Fruit fly (Drosophila melanogaster): Measurements from ENCODE around the gene SP1029.

SP1029 gene

DNA sequence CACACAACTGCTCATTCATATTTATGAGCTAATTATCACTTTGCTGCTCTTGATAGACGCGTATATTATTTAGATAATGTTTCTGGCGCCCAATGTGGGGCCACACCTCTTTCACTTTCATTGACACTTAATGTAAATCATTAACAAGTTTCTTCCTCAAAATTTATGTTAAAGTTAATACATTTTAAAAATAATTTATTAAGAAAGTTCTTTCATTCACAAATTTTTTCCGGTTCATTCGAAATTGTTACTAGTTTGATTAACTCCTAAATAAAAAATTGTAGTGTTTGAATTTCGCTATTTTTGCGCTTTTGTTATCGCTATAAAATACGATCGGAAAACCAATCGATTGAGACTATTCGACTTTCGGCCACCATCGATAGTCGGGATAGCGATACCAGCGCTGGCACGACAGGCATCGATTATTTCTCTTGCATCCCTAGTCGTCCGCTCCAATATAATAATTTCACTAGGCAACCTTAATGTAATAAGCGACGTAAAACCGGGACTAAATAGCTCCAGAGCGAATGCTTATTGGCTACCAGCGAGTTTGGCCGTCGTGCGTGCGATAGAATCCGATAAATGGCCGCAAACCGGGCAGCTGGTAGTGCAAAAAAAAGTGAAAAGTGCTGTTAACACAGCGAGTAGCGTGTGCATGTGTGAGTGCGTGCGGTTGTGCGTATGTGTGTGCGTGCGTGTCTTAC lies 21.4 kb downstream of the SP1029 start, which contains the start of gene Usp1 (continued):
- no peak for TF ChIP-seq grn (GFP tag; optimal IDR thresholded peaks at IDR 0.05)
- TF ChIP-seq CG14441 (GFP tag; IDR thresholded peaks at IDR 0.05): no peak
- TF ChIP-seq kay (GFP tag; optimal IDR thresholded peaks at IDR 0.05): no peak
- TF ChIP-seq her (GFP tag; optimal IDR thresholded peaks at IDR 0.05): no peak
- TF ChIP-seq Neu2 (GFP tag; optimal IDR thresholded peaks at IDR 0.05; ENCODE audit: borderline replicate concordance): no peak
- no peak for TF ChIP-seq CG10321 (GFP tag; IDR thresholded peaks at IDR 0.05)
- TF ChIP-seq Adf1 (GFP tag; IDR thresholded peaks at IDR 0.05): no peak
- no peak for TF ChIP-seq fd96Cb (tag; optimal IDR thresholded peaks at IDR 0.05)
- TF ChIP-seq CG7963 (GFP tag; IDR thresholded peaks at IDR 0.05; ENCODE audit: partially characterized antibody): peak; percentile 97
- no peak for TF ChIP-seq CG11723 (GFP tag; optimal IDR thresholded peaks at IDR 0.05)
- no peak for TF ChIP-seq scrt (GFP tag; optimal IDR thresholded peaks at IDR 0.05)
- TF ChIP-seq grau (tag; optimal IDR thresholded peaks at IDR 0.05): peak; percentile 10
- peak; percentile 37 for TF ChIP-seq HmgZ (tag; optimal IDR thresholded peaks at IDR 0.05)
- TF ChIP-seq ase (GFP tag; IDR thresholded peaks at IDR 0.05): no peak
- TF ChIP-seq Lpt (GFP tag; optimal IDR thresholded peaks at IDR 0.05): no peak
- TF ChIP-seq croc (GFP tag; conservative IDR thresholded peaks at IDR 0.05): no peak
- TF ChIP-seq wek (GFP tag; optimal IDR thresholded peaks at IDR 0.05): no peak
- no peak for TF ChIP-seq CTCF (GFP tag; optimal IDR thresholded peaks at IDR 0.05)
- no peak for TF ChIP-seq Camta (GFP tag; optimal IDR thresholded peaks at IDR 0.05)
- TF ChIP-seq CG32767 (GFP tag; IDR thresholded peaks at IDR 0.05): no peak
- no peak for TF ChIP-seq wor (GFP tag; IDR thresholded peaks at IDR 0.05)
- peak; percentile 10 for TF ChIP-seq CG12299 (tag; optimal IDR thresholded peaks at IDR 0.05)
- TF ChIP-seq CG9817 (tag; optimal IDR thresholded peaks at IDR 0.05): no peak
- no peak for TF ChIP-seq GATAe (GFP tag; conservative IDR thresholded peaks at IDR 0.05)
- TF ChIP-seq NFAT (GFP tag; IDR thresholded peaks at IDR 0.05): no peak
- TF ChIP-seq CG10462 (GFP tag; optimal IDR thresholded peaks at IDR 0.05): no peak
- 0 out of 2 replicates have a peak, but pooled peaks have one; percentile 20 for TF ChIP-seq Rfx (GFP tag; IDR thresholded peaks at IDR 0.05)
- TF ChIP-seq CG43689 (GFP tag; IDR thresholded peaks at IDR 0.05): no peak
- TF ChIP-seq maf-S (GFP tag; optimal IDR thresholded peaks at IDR 0.05): no peak
- TF ChIP-seq hbn (GFP tag; IDR thresholded peaks at IDR 0.05; ENCODE audit: partially characterized antibody): peak; percentile 87
- TF ChIP-seq br (optimal IDR thresholded peaks at IDR 0.05): no peak
- no peak for TF ChIP-seq pho (GFP tag; optimal IDR thresholded peaks at IDR 0.05)
- TF ChIP-seq ro (GFP tag; IDR thresholded peaks at IDR 0.05): no peak
- TF ChIP-seq CG17328 (GFP tag; IDR thresholded peaks at IDR 0.05): no peak
- no peak for TF ChIP-seq gce (GFP tag; IDR thresholded peaks at IDR 0.05)
- TF ChIP-seq CG5953 (GFP tag; IDR thresholded peaks at IDR 0.05): no peak
- TF ChIP-seq Poxn (GFP tag; IDR thresholded peaks at IDR 0.05): no peak
- TF ChIP-seq CG4820 (GFP tag; optimal IDR thresholded peaks at IDR 0.05): no peak
- no peak for TF ChIP-seq CG11695 (GFP tag; IDR thresholded peaks at IDR 0.05)
- TF ChIP-seq jumu (GFP tag; optimal IDR thresholded peaks at IDR 0.05): peak; percentile 14
- TF ChIP-seq repo (GFP tag; optimal IDR thresholded peaks at IDR 0.05): no peak
- TF ChIP-seq Taf1 (GFP tag; IDR thresholded peaks at IDR 0.05): no peak
- no peak for TF ChIP-seq CG7839 (tag; optimal IDR thresholded peaks at IDR 0.05)
- no peak for TF ChIP-seq Atf-2 (GFP tag; optimal IDR thresholded peaks at IDR 0.05)
- TF ChIP-seq CoRest (tag; optimal IDR thresholded peaks at IDR 0.05): no peak
- TF ChIP-seq Ravus (GFP tag; IDR thresholded peaks at IDR 0.05): no peak
- TF ChIP-seq CG17568 (GFP tag; optimal IDR thresholded peaks at IDR 0.05): no peak
- no peak for TF ChIP-seq bowl (GFP tag; IDR thresholded peaks at IDR 0.05)
- TF ChIP-seq zfh1 (GFP tag; IDR thresholded peaks at IDR 0.05): no peak
- no peak for TF ChIP-seq CG13424 (tag; optimal IDR thresholded peaks at IDR 0.05)
- TF ChIP-seq CG18262 (tag; optimal IDR thresholded peaks at IDR 0.05): no peak
- TF ChIP-seq stwl (tag; optimal IDR thresholded peaks at IDR 0.05): peak; percentile 81
- peak; percentile 26 for TF ChIP-seq CG7987 (GFP tag; optimal IDR thresholded peaks at IDR 0.05)
